Worm (Caenorhabditis elegans) whole organism, dauer: ENCODE results near the gene ilys-6.

Source experiments
- unc-62 ChIP-seq: sonication (generic microtip); optimal IDR thresholded peaks from 2 replicates; lab custom pipeline; 2017; ENCODE audit warnings: missing biosample characterization, missing genetic modification reagents, missing genetic modification characterization

ilys-6 gene

DNA sequence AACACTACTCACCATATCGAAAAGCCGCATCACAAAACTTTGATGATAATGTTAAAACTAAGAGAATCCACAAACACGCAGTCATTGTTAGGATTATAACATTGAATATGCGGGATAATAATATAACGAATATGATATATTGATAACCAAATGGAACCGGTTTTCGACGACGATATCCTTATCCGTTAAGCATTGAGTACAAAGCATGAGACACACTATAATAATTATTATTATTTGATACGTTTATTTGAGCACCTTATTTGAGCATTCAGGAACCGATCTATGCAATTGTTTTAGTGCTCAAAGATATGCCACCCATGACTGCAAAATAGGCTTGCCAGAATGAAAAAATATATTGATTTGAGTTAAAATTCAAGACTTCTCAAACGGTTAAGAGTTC is 11.1 kb upstream of the ilys-6 start, which contains the start of gene W03D2.9:
W03D2.9 (minus strand) TSS at position 101 of the 400 bp plus-strand sequence.
- no peak for TF ChIP-seq unc-62

DNA sequence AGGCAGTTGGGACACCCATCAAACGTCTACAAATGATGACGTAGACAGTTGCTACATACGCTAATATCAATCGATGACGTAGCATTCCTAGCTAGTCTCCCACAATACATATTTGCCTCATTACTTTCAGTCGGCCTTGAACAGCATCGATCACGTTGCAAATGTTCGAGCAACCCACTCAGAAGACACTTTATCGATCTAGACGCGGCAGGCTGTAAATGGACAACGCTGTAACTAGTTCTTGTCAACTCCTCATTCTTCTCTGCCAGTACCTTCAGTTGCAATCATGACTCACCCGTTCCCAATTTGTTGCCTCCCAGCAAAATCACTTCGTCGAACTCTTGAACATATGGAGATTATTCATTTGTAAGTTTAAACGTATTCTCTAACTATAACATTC is 8.6 kb upstream of the ilys-6 start, which contains the start of gene pqn-75:
pqn-75 (plus strand) TSS at position 301 of the 400 bp plus-strand sequence.
- TF ChIP-seq unc-62 = no peak

DNA sequence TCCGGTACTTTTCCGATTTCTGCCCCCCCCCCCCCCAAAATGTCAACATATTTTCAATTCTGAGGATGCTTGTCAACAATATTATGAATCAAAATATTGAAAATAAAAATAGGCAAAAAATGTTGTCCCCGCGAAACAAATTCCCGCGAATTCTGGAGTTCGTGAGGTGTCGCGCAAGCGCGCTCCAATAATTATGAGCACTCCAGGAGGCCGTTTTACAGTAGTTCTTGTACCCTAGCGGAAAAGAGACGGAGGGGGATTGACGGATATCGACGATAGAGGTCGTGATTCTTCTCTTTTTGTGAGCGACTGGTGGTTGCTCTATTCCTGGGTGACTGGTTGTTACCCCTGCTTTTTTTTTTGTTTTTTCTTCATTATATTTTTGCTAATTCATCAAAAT is 7.3 kb upstream of the ilys-6 start:
- TF ChIP-seq unc-62 = no peak

DNA sequence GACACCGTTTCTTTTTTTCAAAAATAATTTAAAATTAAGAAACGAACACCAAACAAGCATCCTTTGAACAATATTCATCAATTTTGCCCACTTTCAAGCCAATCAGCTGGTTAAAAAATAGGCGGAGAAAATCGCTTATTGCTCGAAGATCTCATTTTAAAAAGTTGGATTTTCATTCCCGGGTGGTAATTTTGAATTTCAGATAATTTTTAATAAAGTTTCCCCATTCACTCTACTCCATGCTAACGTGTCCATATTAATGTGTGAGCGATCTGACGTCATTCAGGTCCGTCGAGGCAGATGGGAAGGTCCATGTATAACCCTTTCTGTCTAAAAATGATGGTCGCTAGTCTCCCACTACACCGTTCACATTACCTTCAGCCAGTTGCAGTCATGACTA is 5.0 kb upstream of the ilys-6 start, which contains the start of gene fbxb-55:
fbxb-55 (plus strand) TSS at position 301 of the 400 bp plus-strand sequence.
- TF ChIP-seq unc-62 = no peak

DNA sequence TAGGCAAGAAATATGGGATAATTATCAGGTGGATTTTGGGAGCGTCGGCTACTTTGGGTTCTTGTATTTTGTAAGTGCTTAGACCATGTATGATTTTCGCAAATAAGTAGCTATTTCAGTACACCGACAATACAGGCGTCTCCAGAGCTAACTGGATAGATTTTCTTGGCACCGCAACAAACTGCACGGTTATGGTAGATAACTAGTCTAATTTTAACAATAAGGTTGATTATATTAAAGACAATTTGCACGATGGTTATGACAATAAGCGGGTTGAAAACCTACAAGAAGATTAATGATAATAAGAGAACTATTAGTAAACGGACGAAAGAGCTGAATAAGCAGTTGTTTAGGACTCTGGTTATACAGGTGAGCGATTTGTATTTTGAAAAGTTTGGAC is 3.9 kb upstream of the ilys-6 start:
- TF ChIP-seq unc-62 = no peak

DNA sequence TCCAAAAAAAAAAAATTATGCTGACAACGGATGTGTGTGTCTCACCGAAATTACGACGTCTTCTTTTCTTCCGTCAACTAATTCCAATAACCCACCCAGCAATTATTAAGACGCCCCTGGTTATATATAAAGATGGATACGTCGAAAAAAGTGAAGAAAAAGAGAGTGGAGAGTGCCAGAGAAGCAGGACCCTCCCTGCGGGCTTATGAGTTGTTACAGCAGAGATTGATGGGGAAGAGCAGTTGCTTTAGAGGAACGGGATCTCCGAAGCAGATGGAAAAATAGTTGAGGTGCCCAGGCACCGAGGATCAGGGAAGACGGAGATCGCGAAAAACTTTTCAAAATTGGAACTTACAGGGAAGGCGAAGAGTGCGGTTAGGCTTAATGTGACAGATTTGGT is 8.2 kb downstream of the ilys-6 start:
- TF ChIP-seq unc-62 = no peak

DNA sequence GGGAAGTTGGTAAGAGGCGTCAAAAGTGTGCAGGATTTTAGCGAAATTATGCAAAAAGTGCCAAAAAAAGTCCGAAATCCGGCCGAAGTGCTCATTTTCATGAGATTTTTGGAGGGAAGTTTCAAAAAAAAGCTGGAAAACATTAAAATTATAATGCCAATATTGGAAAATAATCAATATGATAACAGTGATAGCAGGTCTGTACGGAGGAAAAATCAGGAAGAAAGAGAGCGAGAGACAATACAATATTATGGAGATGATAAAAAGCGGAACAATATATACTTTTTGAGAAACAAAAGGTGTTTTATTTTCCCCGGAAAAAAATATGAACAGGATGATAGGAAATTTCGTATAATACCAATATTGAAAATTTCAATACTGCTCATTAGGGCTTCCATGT is 10.1 kb downstream of the ilys-6 start:
- no peak for TF ChIP-seq unc-62

DNA sequence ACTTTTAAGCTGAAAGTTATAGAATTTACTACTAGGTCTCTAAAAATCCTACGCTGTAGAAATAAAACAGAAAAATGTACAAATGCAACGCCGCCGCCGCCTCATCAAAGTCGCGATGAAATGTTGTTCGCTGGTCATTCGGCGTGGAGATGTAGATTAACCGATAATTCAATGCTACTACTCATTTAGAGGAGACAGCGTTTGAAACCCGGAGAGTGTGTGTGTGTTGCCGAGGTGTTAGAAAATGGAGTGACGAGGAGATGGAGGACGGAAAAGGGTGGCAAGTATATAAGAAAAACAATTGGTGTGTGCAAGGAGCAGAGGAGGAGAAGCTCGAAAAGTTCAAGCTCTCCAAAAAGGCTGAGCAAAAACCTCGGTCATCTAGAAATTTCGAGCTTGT is 11.2 kb downstream of the ilys-6 start:
- no peak for TF ChIP-seq unc-62

DNA sequence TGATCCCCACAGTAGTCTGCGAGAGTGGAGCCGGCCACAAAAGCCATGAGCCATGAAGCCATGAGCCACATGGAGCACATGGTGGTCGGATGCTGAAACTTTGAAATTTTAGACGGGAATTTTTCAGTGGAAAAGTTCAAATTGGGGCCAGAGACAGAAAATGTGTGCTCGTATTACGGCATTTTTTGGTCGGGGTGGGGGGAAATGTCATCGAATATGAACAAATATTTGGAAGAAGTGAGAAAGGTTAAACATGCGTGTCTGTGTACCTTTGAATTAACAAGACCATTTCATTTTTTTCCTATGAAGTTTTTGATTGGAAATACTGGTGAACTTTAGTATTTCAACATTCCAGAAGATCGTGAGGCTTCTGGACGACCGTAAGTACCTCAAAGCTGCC is 11.9 kb downstream of the ilys-6 start, which contains the start of gene wrt-5:
wrt-5 (minus strand) TSS at position 101 of the 400 bp plus-strand sequence.
- no peak for TF ChIP-seq unc-62

DNA sequence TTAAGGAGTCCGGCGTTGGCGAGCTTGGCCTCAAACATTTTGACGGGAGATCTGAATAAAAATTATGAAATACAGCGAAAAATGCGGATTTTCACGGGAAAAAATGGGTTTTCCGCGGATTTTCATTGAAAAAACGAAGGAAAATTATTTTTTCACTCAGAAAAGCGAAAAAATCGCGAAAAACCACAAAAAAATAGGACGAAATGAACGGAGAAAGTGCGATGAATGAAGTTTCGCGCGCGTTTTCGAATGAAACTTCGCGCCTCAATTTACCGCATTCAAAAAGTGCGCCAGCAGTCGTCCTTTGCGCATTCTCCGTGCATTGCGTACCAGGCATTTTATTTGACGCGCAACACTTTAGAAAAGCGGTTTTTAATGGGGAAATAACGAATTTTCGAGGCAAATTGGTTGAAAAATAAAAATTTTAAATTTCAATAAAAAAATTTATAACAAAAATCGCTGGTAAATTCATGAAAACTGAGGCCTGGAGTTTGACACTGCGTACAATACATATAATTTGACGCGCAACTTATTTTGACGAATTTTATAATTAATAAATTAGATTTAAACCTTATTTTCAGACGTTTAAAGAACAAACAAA is 14.0 kb downstream of the ilys-6 start, which contains the start of gene pcn-1:
pcn-1 (minus strand) TSS at position 51 of the 601 bp plus-strand sequence.
- no peak for TF ChIP-seq unc-62

DNA sequence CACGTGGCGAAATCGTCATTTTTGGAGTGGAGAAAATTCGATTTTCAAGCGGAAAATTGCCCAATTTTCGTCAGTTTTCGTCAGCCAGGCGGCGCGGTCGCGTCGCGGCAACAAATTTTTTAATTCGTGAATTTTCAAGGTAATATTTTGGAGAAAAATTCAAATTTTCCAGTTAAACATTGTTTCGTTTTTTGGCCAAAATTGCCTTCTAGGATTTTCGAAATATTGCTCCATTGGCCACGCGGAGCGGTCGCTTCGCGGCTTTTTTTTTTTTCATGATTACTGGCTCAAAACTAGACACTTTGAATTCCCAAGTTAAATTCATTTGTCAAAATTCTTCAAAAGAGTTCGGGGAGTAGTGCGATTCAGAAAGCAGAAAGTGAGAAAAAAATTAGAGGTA is 15.8 kb downstream of the ilys-6 start:
- TF ChIP-seq unc-62 = no peak

DNA sequence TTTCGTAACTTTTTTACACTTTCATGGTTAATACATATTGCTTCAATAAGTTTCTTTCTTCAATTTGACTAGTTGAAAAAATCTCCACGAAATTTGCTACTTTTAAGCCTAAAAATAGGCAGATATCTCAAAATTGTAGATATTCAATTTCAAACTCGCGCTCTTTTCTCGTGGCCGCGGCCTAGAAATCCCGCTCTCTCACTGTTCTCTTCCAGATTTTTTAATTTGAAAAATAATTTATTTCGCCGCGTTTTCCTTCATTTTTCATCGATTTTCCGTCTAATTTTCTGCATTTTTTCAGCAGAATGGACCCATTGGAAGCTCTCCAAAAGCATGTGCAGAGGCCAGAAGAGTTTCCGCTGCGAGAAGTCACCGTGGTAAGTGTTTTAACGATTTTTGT is 21.2 kb downstream of the ilys-6 start, which contains the start of gene cdc-73:
cdc-73 (plus strand) TSS at position 302 of the 400 bp plus-strand sequence.
- TF ChIP-seq unc-62 = no peak

DNA sequence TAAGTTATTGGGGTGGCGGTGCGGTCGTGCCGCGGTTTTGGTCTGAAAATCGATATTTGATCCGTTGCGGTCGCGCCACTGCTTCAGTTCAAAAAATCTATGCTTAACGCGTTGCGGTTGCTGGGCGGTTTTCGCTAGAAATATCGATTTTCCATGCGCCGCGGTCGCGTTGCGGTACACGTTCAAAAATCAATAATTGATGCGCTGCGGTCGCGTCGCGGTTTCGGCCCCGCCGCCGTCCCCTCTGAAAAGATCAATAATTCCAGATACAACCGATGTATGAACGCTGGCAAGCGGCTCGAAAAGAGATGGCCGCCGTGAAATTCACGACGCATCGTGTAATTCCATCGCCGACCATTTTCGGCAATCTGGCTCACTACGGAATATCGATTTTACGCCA is 22.5 kb downstream of the ilys-6 start:
- TF ChIP-seq unc-62 = no peak

DNA sequence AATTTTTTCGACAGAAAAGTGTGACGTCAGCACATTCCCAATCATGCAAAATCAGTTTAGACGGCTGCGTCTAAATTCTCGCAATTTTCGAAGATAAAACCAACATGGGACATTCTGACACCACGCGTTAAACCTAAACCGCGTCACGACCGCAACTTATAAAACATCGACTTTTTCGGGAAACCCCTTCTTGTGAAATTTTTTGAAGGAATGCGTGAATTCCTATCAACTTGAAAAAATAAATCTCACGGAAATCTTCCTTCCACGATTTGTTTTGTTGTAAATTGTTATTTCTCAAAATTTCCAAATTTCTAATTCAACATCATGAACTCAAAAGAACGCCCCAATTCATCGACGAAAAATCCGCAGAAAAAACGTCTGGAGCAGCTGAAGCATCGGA is 23.5 kb downstream of the ilys-6 start, which contains the start of gene F35F11.2:
F35F11.2 (plus strand) TSS at position 301 of the 400 bp plus-strand sequence.
- no peak for TF ChIP-seq unc-62

DNA sequence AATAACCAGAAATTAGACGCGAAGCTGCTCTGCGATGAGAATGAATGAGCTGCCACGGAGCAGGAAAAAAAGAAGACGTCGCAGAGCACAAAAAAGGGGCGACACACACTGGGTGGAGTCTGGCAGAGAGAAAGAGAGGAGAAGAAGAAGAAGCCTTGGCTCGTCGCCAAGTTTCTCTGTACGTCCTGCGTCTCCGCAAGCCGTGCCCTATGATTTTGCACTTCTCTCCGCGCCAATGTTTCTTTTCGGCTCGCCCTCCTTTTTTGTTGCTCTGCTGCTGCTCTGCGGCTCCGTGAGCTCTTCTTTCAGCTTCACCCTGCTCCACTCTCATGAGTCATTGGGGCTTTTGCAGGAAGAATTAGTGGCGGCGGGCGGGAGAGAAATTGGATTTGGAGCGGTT is 28.6 kb downstream of the ilys-6 start, which contains the start of gene hlh-30:
hlh-30 (minus strand) TSS at position 69 of the 400 bp plus-strand sequence.
- TF ChIP-seq unc-62 = no peak

DNA sequence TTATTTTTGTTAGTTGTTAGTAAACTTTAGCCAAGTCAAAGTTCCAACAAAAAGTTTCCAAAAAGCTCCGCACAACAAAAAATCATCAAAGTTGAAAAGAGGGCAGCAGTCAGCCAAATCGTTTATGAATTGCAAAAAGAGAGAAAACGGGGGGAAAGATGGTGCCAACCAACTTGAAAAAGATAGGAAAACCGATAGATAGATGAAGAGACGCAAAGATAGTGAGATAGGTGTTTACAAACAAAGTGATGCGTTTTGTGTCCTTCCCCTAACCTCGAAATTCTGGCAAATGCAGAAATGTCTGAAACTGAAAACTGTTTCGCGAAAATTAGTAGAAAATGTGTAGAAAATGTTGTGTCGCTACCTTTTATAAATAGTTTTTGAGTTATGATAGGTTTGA is 30.0 kb downstream of the ilys-6 start:
- TF ChIP-seq unc-62 = no peak

DNA sequence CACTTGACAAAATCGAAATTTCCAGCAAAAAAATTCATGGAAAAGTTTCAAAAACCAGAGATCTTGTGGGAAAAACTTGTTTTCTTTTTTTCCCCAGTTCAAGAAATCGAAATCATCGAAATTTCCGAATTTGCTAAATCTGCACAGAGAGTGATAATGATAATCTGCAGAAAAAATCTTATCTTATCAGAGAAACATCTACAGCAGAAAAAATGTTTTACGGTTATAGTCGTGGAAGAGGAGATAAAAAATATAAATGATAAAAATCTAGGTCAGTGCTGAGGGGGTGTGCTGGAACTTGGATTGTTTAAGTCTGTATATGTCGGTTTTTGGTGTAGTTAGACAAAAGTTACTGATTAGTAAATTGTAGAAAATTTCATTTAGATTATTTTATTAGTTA is 31.1 kb downstream of the ilys-6 start:
- TF ChIP-seq unc-62 = no peak

DNA sequence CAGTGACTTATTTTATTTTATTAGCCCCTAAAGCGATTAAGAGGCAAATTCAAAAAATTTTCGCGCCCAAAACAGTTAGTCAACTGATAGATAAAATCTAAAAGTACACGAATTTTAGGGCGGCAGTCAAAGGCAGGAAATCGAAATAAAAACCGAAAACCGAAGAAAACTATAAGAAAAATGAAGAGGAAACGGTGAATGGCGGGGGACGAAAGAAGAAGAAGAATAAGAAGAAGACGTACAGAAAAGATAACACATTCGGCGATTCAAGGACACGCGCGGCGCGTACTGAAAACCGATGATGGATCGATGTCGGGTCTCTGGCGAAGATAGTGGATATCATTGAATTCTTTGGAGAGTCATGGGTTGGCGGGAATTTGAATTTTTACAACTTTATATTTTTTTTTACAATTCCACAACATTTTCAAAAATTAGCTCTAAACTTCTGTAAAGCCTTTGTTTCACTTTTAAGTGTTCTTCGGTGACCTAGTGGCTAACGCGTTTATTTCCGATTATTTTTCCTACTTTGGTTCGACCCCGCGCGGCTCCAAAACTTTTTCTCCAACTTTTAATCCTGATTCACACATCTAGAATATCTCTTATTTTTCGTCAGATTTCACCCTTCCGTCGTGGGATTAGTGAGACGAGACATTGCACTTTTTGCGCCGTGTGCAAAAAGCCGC is 32.4 kb downstream of the ilys-6 start:
- no peak for TF ChIP-seq unc-62
